Worm (Caenorhabditis elegans) whole organism, young adult: ENCODE data around the gene ugt-65.

Experiments used
- F55B11.4 ChIP-seq: sonication (generic microtip); optimal IDR thresholded peaks from 2 replicates; lab custom pipeline; 2016; ENCODE audit warnings: missing compliant biosample characterization, missing genetic modification characterization, borderline replicate concordance; ENCODE audit not compliant: insufficient read depth
- K11D2.4 ChIP-seq: fragments of 200-800 bp; sonication (Bioruptor generic); IDR thresholded peaks from 2 replicates; pipeline ENCODE4 v1.3.6; 2022; ENCODE audit warnings: missing genetic modification reagents, missing genetic modification characterization, missing compliant biosample characterization
- Y53F4B.3 ChIP-seq: fragments of 200-800 bp; sonication (Bioruptor generic); IDR thresholded peaks from 2 replicates; pipeline ENCODE4 v1.3.6; 2022; ENCODE audit warnings: missing genetic modification reagents, missing genetic modification characterization, missing compliant biosample characterization
- atf-7 ChIP-seq: sonication (generic microtip); optimal IDR thresholded peaks from 2 replicates; lab custom pipeline; 2017; ENCODE audit warnings: mild to moderate bottlenecking, missing genetic modification characterization, missing compliant biosample characterization
- bed-2 ChIP-seq: fragments of 200-800 bp; sonication (Bioruptor generic); IDR thresholded peaks from 2 replicates; pipeline ENCODE4 v1.3.6; 2022; ENCODE audit warnings: missing genetic modification reagents, missing genetic modification characterization, missing compliant biosample characterization
- cebp-2 ChIP-seq: fragments of 200-800 bp; sonication (Bioruptor generic); IDR thresholded peaks from 2 replicates; pipeline ENCODE4 v1.3.6; 2022; ENCODE audit warnings: missing genetic modification characterization, missing compliant biosample characterization
- ets-4 ChIP-seq: fragments of 200-800 bp; sonication (Bioruptor generic); optimal IDR thresholded peaks from 2 replicates; lab custom pipeline; 2018; ENCODE audit warnings: mild to moderate bottlenecking, missing genetic modification characterization, missing compliant biosample characterization
- hlh-12 ChIP-seq: sonication (generic microtip); optimal IDR thresholded peaks from 2 replicates; lab custom pipeline; 2016; ENCODE audit warnings: missing genetic modification characterization, missing compliant biosample characterization
- pha-4 ChIP-seq: fragments of 150-350 bp; sonication (generic microtip); optimal IDR thresholded peaks from 2 replicates; lab custom pipeline; 2014; ENCODE audit warnings: missing biosample characterization, missing genetic modification reagents, missing genetic modification characterization
- somi-1 ChIP-seq: fragments of 200-800 bp; sonication (Bioruptor generic); optimal IDR thresholded peaks from 2 replicates; lab custom pipeline; 2018; ENCODE audit warnings: mild to moderate bottlenecking, missing genetic modification characterization, missing compliant biosample characterization
- tbp1 ChIP-seq: fragments of 200-800 bp; sonication (Bioruptor generic); optimal IDR thresholded peaks from 2 replicates; lab custom pipeline; 2018; ENCODE audit warnings: mild to moderate bottlenecking, missing genetic modification characterization, missing compliant biosample characterization
- unc-130 ChIP-seq: sonication (generic microtip); optimal IDR thresholded peaks from 2 replicates; lab custom pipeline; 2016; ENCODE audit warnings: missing genetic modification reagents, missing genetic modification characterization, missing compliant biosample characterization

DNA sequence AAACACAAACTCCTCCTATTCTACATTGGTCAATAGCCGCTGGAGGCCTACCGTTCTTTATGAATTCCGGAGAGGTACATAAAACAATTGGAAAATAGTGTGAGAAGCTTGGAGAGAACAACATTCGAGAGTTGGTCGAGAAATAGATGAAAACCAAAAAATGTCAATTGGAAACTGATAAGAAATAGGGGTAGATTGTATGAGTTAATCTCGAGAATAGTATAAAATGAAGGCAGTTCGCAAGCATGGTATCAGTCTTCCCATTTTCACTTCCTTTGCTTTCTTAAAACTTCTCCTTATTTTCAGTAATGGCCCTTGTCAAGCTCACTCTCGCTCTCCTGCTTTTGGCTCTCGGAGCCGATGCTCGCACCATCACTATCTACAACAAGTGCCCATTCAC lies 37.6 kb upstream of the ugt-65 start, which contains the start of gene thn-2:
- TF ChIP-seq K11D2.4 (GFP tag; lab: Robert Waterston, UW) (no peak), cebp-2 (no peak), Y53F4B.3 (GFP tag; lab: Robert Waterston, UW) (no peak), bed-2 (GFP tag; lab: Robert Waterston, UW) (no peak), tbp1 (GFP tag; lab: Kevin White, UChicago) (no peak), atf-7 (tag; lab: Kevin White, UChicago) (no peak), hlh-12 (tag; lab: Kevin White, UChicago) (no peak), ets-4 (GFP tag; lab: Kevin White, UChicago) (no peak), F55B11.4 (no peak), unc-130 (no peak), somi-1 (no peak), pha-4 (tag; lab: Kevin White, UChicago) (no peak)
